Worm (Caenorhabditis elegans) whole organism, L2 larva: ENCODE data around the gene lido-16.

ENCODE experiments used
- C34F6.9 ChIP-seq: fragments of 150-350 bp; optimal IDR thresholded peaks from 2 replicates; lab custom pipeline; 2014; ENCODE audit warnings: missing biosample characterization, missing genetic modification characterization
- F13H6.1 ChIP-seq: sonication (generic microtip); optimal IDR thresholded peaks from 2 replicates; lab custom pipeline; 2016; ENCODE audit warnings: missing genetic modification characterization, missing compliant biosample characterization
- R02D3.7 ChIP-seq: fragments of 150-350 bp; optimal IDR thresholded peaks from 2 replicates; lab custom pipeline; 2014; ENCODE audit warnings: missing biosample characterization, missing genetic modification characterization
- Y55F3AM.14 ChIP-seq: fragments of 200-800 bp; sonication (Bioruptor generic); optimal IDR thresholded peaks from 2 replicates; lab custom pipeline; 2018; ENCODE audit warnings: mild to moderate bottlenecking, missing genetic modification characterization, missing compliant biosample characterization
- ZK546.5 ChIP-seq: sonication (generic microtip); optimal IDR thresholded peaks from 2 replicates; lab custom pipeline; 2017; ENCODE audit warnings: missing biosample characterization, missing genetic modification characterization
- alr-1 ChIP-seq: fragments of 150-350 bp; optimal IDR thresholded peaks from 2 replicates; lab custom pipeline; 2014; ENCODE audit warnings: missing biosample characterization, missing genetic modification characterization
- aly-2 ChIP-seq: fragments of 150-350 bp; optimal IDR thresholded peaks from 2 replicates; lab custom pipeline; 2014; ENCODE audit warnings: missing biosample characterization, missing genetic modification characterization
- ama-1 ChIP-seq: fragments of 150-350 bp; optimal IDR thresholded peaks from 2 replicates; lab custom pipeline; 2018; ENCODE audit warnings: inconsistent platforms
- blmp-1 ChIP-seq: sonication (generic microtip); optimal IDR thresholded peaks from 2 replicates; lab custom pipeline; 2017; ENCODE audit warnings: missing genetic modification characterization, mild to moderate bottlenecking, missing compliant biosample characterization, antibody characterized with exemption, moderate library complexity; ENCODE audit not compliant: insufficient read depth
- ceh-16 ChIP-seq: fragments of 150-350 bp; optimal IDR thresholded peaks from 2 replicates; lab custom pipeline; 2014; ENCODE audit warnings: missing biosample characterization, missing genetic modification characterization
- ceh-82 ChIP-seq: fragments of 150-350 bp; optimal IDR thresholded peaks from 2 replicates; lab custom pipeline; 2014; ENCODE audit warnings: missing biosample characterization, missing genetic modification characterization
- crh-2 ChIP-seq: sonication (generic microtip); optimal IDR thresholded peaks from 2 replicates; lab custom pipeline; 2017; ENCODE audit warnings: missing biosample characterization, missing genetic modification characterization
- dmd-4 ChIP-seq: sonication (generic microtip); optimal IDR thresholded peaks from 2 replicates; lab custom pipeline; 2017; ENCODE audit warnings: missing biosample characterization, missing genetic modification characterization
- egl-27 ChIP-seq: sonication (generic microtip); optimal IDR thresholded peaks from 3 replicates; lab custom pipeline; 2017; ENCODE audit warnings: missing biosample characterization, missing genetic modification reagents, missing genetic modification characterization
- elt-1 ChIP-seq: fragments of 150-350 bp; optimal IDR thresholded peaks from 2 replicates; lab custom pipeline; 2014; ENCODE audit warnings: missing biosample characterization, missing genetic modification characterization
- elt-3 ChIP-seq: sonication (generic microtip); optimal IDR thresholded peaks from 2 replicates; lab custom pipeline; 2017; ENCODE audit warnings: missing biosample characterization, missing genetic modification characterization
- fos-1 ChIP-seq: fragments of 150-350 bp; optimal IDR thresholded peaks from 2 replicates; lab custom pipeline; 2014; ENCODE audit warnings: missing biosample characterization, missing genetic modification characterization
- gmeb-1 ChIP-seq: fragments of 150-350 bp; optimal IDR thresholded peaks from 2 replicates; lab custom pipeline; 2014; ENCODE audit warnings: missing biosample characterization, missing genetic modification characterization
- lin-11 ChIP-seq: fragments of 150-350 bp; sonication (generic microtip); optimal IDR thresholded peaks from 2 replicates; lab custom pipeline; 2014; ENCODE audit warnings: missing biosample characterization, missing genetic modification characterization, inconsistent platforms, mixed read lengths
- lin-13 ChIP-seq: fragments of 150-350 bp; optimal IDR thresholded peaks from 2 replicates; lab custom pipeline; 2014; ENCODE audit warnings: missing biosample characterization, missing genetic modification reagents, missing genetic modification characterization
- lin-39 ChIP-seq: fragments of 150-350 bp; optimal IDR thresholded peaks from 2 replicates; lab custom pipeline; 2014; ENCODE audit warnings: missing biosample characterization, missing genetic modification reagents, missing genetic modification characterization
- lsy-2 ChIP-seq, 2 experiments: fragments of 150-350 bp in 1 of 2; sonication (generic microtip) in 1 of 2; optimal IDR thresholded peaks; 2 replicates each; lab custom pipeline; 2014 to 2017; ENCODE audit warnings: missing biosample characterization in 2 of 2, missing genetic modification characterization in 2 of 2
- mab-5 ChIP-seq: fragments of 150-350 bp; optimal IDR thresholded peaks from 2 replicates; lab custom pipeline; 2014; ENCODE audit warnings: missing biosample characterization, missing genetic modification characterization
- mbf-1 ChIP-seq: sonication (generic microtip); optimal IDR thresholded peaks from 2 replicates; lab custom pipeline; 2017; ENCODE audit warnings: missing biosample characterization, missing genetic modification characterization
- mdl-1 ChIP-seq, 2 experiments: fragments of 150-350 bp in 1 of 2; sonication (generic microtip) in 1 of 2; optimal IDR thresholded peaks; 2 replicates each; lab custom pipeline; 2017; ENCODE audit warnings: missing biosample characterization in 2 of 2, missing genetic modification characterization in 2 of 2
- nhr-10 ChIP-seq: sonication (generic microtip); optimal IDR thresholded peaks from 2 replicates; lab custom pipeline; 2017; ENCODE audit warnings: missing biosample characterization, missing genetic modification characterization
- nhr-11 ChIP-seq: fragments of 150-350 bp; optimal IDR thresholded peaks from 2 replicates; lab custom pipeline; 2014; ENCODE audit warnings: missing biosample characterization, missing genetic modification characterization
- nhr-12 ChIP-seq: fragments of 150-350 bp; optimal IDR thresholded peaks from 2 replicates; lab custom pipeline; 2014; ENCODE audit warnings: missing biosample characterization, missing genetic modification characterization
- nhr-129 ChIP-seq: fragments of 150-350 bp; optimal IDR thresholded peaks from 2 replicates; lab custom pipeline; 2014; ENCODE audit warnings: missing biosample characterization, missing genetic modification characterization
- nhr-21 ChIP-seq: fragments of 150-350 bp; optimal IDR thresholded peaks from 2 replicates; lab custom pipeline; 2014; ENCODE audit warnings: missing biosample characterization, missing genetic modification characterization
- nhr-23 ChIP-seq: fragments of 150-350 bp; optimal IDR thresholded peaks from 2 replicates; lab custom pipeline; 2014; ENCODE audit warnings: missing biosample characterization, missing genetic modification reagents, missing genetic modification characterization
- nhr-237 ChIP-seq: fragments of 150-350 bp; optimal IDR thresholded peaks from 2 replicates; lab custom pipeline; 2014; ENCODE audit warnings: missing biosample characterization, missing genetic modification characterization
- nhr-25 ChIP-seq: fragments of 150-350 bp; sonication (generic microtip); optimal IDR thresholded peaks from 3 replicates; lab custom pipeline; 2014; ENCODE audit warnings: missing biosample characterization, missing genetic modification characterization
- nhr-6 ChIP-seq: fragments of 150-350 bp; optimal IDR thresholded peaks from 2 replicates; lab custom pipeline; 2014; ENCODE audit warnings: missing biosample characterization, missing genetic modification characterization
- nhr-77 ChIP-seq: fragments of 150-350 bp; optimal IDR thresholded peaks from 2 replicates; lab custom pipeline; 2014; ENCODE audit warnings: missing biosample characterization, missing genetic modification characterization
- peb-1 ChIP-seq: fragments of 150-350 bp; optimal IDR thresholded peaks from 2 replicates; lab custom pipeline; 2014; ENCODE audit warnings: missing biosample characterization, missing genetic modification characterization
- sem-4 ChIP-seq: fragments of 150-350 bp; optimal IDR thresholded peaks from 2 replicates; lab custom pipeline; 2014; ENCODE audit warnings: missing biosample characterization, missing genetic modification reagents, missing genetic modification characterization
- skn-1 ChIP-seq: sonication (generic microtip); optimal IDR thresholded peaks from 2 replicates; lab custom pipeline; 2017; ENCODE audit warnings: missing biosample characterization, missing genetic modification characterization
- sma-3 ChIP-seq: sonication (generic microtip); optimal IDR thresholded peaks from 2 replicates; lab custom pipeline; 2016; ENCODE audit warnings: missing genetic modification reagents, missing genetic modification characterization, missing compliant biosample characterization
- sma-9 ChIP-seq, 2 experiments: fragments of 150-350 bp in 1 of 2; sonication (generic microtip) in 1 of 2; optimal IDR thresholded peaks; 2 replicates each; lab custom pipeline; 2014 to 2016; ENCODE audit warnings: missing genetic modification characterization in 2 of 2, mild to moderate bottlenecking in 1 of 2, missing biosample characterization in 1 of 2, missing compliant biosample characterization in 1 of 2, missing genetic modification reagents in 1 of 2, moderate library complexity in 1 of 2
- snpc-4 ChIP-seq: fragments of 150-350 bp; optimal IDR thresholded peaks from 2 replicates; lab custom pipeline; 2014; ENCODE audit warnings: missing biosample characterization, missing genetic modification characterization
- unc-39 ChIP-seq: fragments of 150-350 bp; optimal IDR thresholded peaks from 2 replicates; lab custom pipeline; 2014; ENCODE audit warnings: missing biosample characterization, missing genetic modification characterization
- unc-55 ChIP-seq: fragments of 150-350 bp; sonication (generic microtip); optimal IDR thresholded peaks from 3 replicates; lab custom pipeline; 2014; ENCODE audit warnings: missing biosample characterization, missing genetic modification reagents, missing genetic modification characterization
- unc-62 ChIP-seq: fragments of 150-350 bp; optimal IDR thresholded peaks from 2 replicates; lab custom pipeline; 2014; ENCODE audit warnings: missing biosample characterization, missing genetic modification reagents, missing genetic modification characterization
- zag-1 ChIP-seq: fragments of 150-350 bp; optimal IDR thresholded peaks from 2 replicates; lab custom pipeline; 2014; ENCODE audit warnings: missing biosample characterization, missing genetic modification characterization
- ztf-1 ChIP-seq: fragments of 200-800 bp; sonication (Bioruptor generic); conservative IDR thresholded peaks from 2 replicates; pipeline ENCODE4 v1.3.6; 2022; ENCODE audit warnings: missing genetic modification characterization, missing compliant biosample characterization
- ztf-11 ChIP-seq: sonication (generic microtip); optimal IDR thresholded peaks from 2 replicates; lab custom pipeline; 2017; ENCODE audit warnings: missing biosample characterization, missing genetic modification characterization
- ztf-4 ChIP-seq: fragments of 150-350 bp; optimal IDR thresholded peaks from 2 replicates; lab custom pipeline; 2014; ENCODE audit warnings: missing biosample characterization, missing genetic modification characterization

Gene lido-16

DNA sequence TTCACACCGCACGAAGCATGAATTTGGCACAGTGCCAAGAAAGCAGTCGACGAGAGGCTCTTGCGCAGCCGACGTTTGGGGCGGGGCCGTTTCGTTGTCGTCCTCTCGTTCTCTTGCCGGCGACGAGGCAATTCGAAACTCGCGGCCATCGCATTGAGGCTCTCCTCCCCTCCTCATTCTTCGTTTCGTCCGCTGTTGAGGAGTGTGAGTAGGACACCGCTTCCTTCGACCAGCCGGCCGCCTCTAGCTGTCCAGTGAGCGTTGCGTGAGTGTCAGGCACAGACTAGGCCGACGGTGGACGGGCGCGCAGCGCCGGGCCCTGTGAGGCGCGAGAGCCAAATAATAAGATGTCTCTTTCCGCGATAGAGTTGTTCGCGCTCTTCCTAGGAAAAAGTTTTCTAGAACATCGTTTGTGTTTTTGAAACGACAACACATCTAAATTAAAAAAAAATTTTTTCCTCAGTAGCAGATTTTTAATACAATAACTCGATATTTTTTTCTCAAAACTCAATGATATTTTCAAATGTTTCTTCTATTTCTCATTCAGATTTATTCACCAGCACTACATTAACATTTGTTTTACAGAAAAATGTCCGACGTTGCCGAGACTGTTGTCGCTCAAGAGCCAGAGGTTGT is 7.2 kb upstream of the lido-16 start, which contains the start of the genes T28D9.11 and T28D9.1:
TSS of gene T28D9.11 (minus strand) at position 177 of the 636 bp plus-strand sequence.
TSS of gene T28D9.1 (plus strand) at position 586 of the 636 bp plus-strand sequence.
- no peak for TF ChIP-seq Y55F3AM.14
- no peak for TF ChIP-seq aly-2
- TF ChIP-seq gmeb-1 (tag; lab: Kevin White, UChicago), result no peak
- no peak for TF ChIP-seq nhr-12
- TF ChIP-seq unc-39 (tag; lab: Kevin White, UChicago), result peak; percentile 36
- TF ChIP-seq unc-55 (GFP tag; lab: Kevin White, UChicago), result peak; percentile 66
- no peak for TF ChIP-seq nhr-77 (tag; lab: Kevin White, UChicago)
- peak; percentile 5 for TF ChIP-seq ceh-16 (tag; lab: Kevin White, UChicago)
- TF ChIP-seq sem-4 (tag; lab: Kevin White, UChicago), result no peak
- TF ChIP-seq peb-1 (tag; lab: Kevin White, UChicago), result no peak
- TF ChIP-seq lin-13, result peak; percentile 19
- TF ChIP-seq ztf-4 (tag; lab: Kevin White, UChicago), result no peak
- no peak for TF ChIP-seq nhr-25 (tag; lab: Kevin White, UChicago)
- TF ChIP-seq blmp-1 (tag; lab: Kevin White, UChicago), result no peak
- peak; percentile 34 for TF ChIP-seq fos-1 (tag; lab: Kevin White, UChicago)
- TF ChIP-seq mdl-1 (tag; optimal IDR thresholded peaks at IDR 0.05; lab: Kevin White, UChicago), result peak; percentile 9 to 41
- TF ChIP-seq zag-1 (tag; lab: Kevin White, UChicago), result peak; percentile 40
- TF ChIP-seq lin-39, result no peak
- TF ChIP-seq nhr-11 (tag; lab: Kevin White, UChicago), result no peak
- TF ChIP-seq nhr-10 (tag; lab: Kevin White, UChicago), result no peak
- TF ChIP-seq egl-27 (tag; lab: Kevin White, UChicago), result peak; percentile 9
- no peak for TF ChIP-seq R02D3.7 (tag; lab: Kevin White, UChicago)
- no peak for TF ChIP-seq nhr-6 (tag; lab: Kevin White, UChicago)
- TF ChIP-seq nhr-21 (tag; lab: Kevin White, UChicago), result peak; percentile 45
- no peak for TF ChIP-seq elt-1 (tag; lab: Kevin White, UChicago)
- peak; percentile 7 for TF ChIP-seq sma-9 (GFP tag; optimal IDR thresholded peaks at IDR 0.05; lab: Kevin White, UChicago)
- TF ChIP-seq sma-9 (tag; optimal IDR thresholded peaks at IDR 0.05; lab: Kevin White, UChicago), result no peak
- TF ChIP-seq crh-2 (tag; lab: Kevin White, UChicago), result peak; percentile 3
- TF ChIP-seq lsy-2 (tag; optimal IDR thresholded peaks at IDR 0.05; lab: Kevin White, UChicago), result peak in 1 of 2 experiments; percentile 68
- peak; percentile 94 for TF ChIP-seq snpc-4 (tag; lab: Kevin White, UChicago)
- TF ChIP-seq ZK546.5 (tag; lab: Kevin White, UChicago), result no peak
- no peak for TF ChIP-seq alr-1 (tag; lab: Kevin White, UChicago)
- TF ChIP-seq ztf-11, result no peak
- no peak for TF ChIP-seq mab-5 (tag; lab: Kevin White, UChicago)
- peak; percentile 60 for TF ChIP-seq lin-11 (tag; lab: Kevin White, UChicago)
- TF ChIP-seq dmd-4, result no peak
- TF ChIP-seq nhr-23, result no peak
- no peak for TF ChIP-seq skn-1 (tag; lab: Kevin White, UChicago)
- no peak for TF ChIP-seq unc-62 (GFP tag; lab: Kevin White, UChicago)
- TF ChIP-seq mbf-1, result no peak
- peak; percentile 47 for TF ChIP-seq C34F6.9 (tag; lab: Kevin White, UChicago)
- no peak for TF ChIP-seq elt-3
- no peak for TF ChIP-seq nhr-237 (tag; lab: Kevin White, UChicago)
- no peak for TF ChIP-seq ceh-82 (tag; lab: Kevin White, UChicago)
- no peak for TF ChIP-seq ztf-1 (GFP tag; lab: Robert Waterston, UW)
- peak; percentile 82 for TF ChIP-seq nhr-129 (tag; lab: Kevin White, UChicago)
- no peak for TF ChIP-seq sma-3 (GFP tag; lab: Kevin White, UChicago)
- TF ChIP-seq ama-1 (lab: Kevin White, UChicago), result peak; percentile 23
- peak; percentile 67 for TF ChIP-seq F13H6.1 (tag; lab: Kevin White, UChicago)
- TF ChIP-seq, all 48 proteins: peak for 18
